Fruit fly (Drosophila melanogaster) whole organism, embryonic: ENCODE results near the gene CG33107.

ENCODE experiments used
- Ada2b ChIP-seq: fragments of 200-800 bp; sonication (Bioruptor generic); IDR thresholded peaks from 2 replicates; pipeline ENCODE4 v1.3.6; 2022; ENCODE audit warnings: missing biosample characterization, missing genetic modification characterization
- BEAF-32 ChIP-seq: fragments of 200-800 bp; sonication (Bioruptor generic); optimal IDR thresholded peaks from 3 replicates; lab custom pipeline; 2017; ENCODE audit warnings: missing biosample characterization, missing genetic modification characterization, mild to moderate bottlenecking, moderate library complexity, missing genetic modification reagents
- Bgb ChIP-seq: fragments of 200-800 bp; sonication (Bioruptor generic); IDR thresholded peaks from 2 replicates; pipeline ENCODE4 v1.3.6; 2022; ENCODE audit warnings: missing biosample characterization, missing genetic modification characterization; ENCODE audit not compliant: partially characterized antibody
- CG11504 ChIP-seq: fragments of 200-800 bp; sonication (Bioruptor generic); optimal IDR thresholded peaks from 3 replicates; lab custom pipeline; 2019; ENCODE audit warnings: missing biosample characterization, mild to moderate bottlenecking, missing genetic modification characterization, moderate library complexity
- CG13287 ChIP-seq: fragments of 200-800 bp; sonication (Bioruptor generic); IDR thresholded peaks from 2 replicates; pipeline ENCODE4 v1.3.6; 2022; ENCODE audit warnings: missing biosample characterization, missing genetic modification characterization; ENCODE audit not compliant: partially characterized antibody
- CG14710 ChIP-seq: fragments of 200-800 bp; sonication (Bioruptor generic); optimal IDR thresholded peaks from 3 replicates; lab custom pipeline; 2019; ENCODE audit warnings: missing biosample characterization, mild to moderate bottlenecking, missing genetic modification characterization, moderate library complexity
- CG1603 ChIP-seq: fragments of 200-800 bp; sonication (Bioruptor generic); optimal IDR thresholded peaks from 2 replicates; lab custom pipeline; 2019; ENCODE audit warnings: missing biosample characterization, mild to moderate bottlenecking, missing genetic modification characterization, moderate library complexity
- CG2129 ChIP-seq: fragments of 200-800 bp; sonication (Bioruptor generic); IDR thresholded peaks from 2 replicates; pipeline ENCODE4 v1.3.6; 2022; ENCODE audit warnings: missing biosample characterization, missing genetic modification characterization; ENCODE audit not compliant: partially characterized antibody
- CG2202 ChIP-seq: fragments of 200-800 bp; sonication (Bioruptor generic); optimal IDR thresholded peaks from 2 replicates; lab custom pipeline; 2018; ENCODE audit warnings: missing biosample characterization, mild to moderate bottlenecking, missing genetic modification characterization
- CG7745 ChIP-seq: fragments of 200-800 bp; sonication (Bioruptor generic); optimal IDR thresholded peaks from 2 replicates; lab custom pipeline; 2018; ENCODE audit warnings: missing biosample characterization, mild to moderate bottlenecking, missing genetic modification characterization, moderate library complexity
- CG7963 ChIP-seq: fragments of 200-800 bp; sonication (Bioruptor generic); IDR thresholded peaks from 3 replicates; pipeline ENCODE4 v1.3.6; 2022; ENCODE audit warnings: missing biosample characterization, missing genetic modification characterization; ENCODE audit not compliant: partially characterized antibody
- CG8924 ChIP-seq: fragments of 200-800 bp; optimal IDR thresholded peaks from 3 replicates; lab custom pipeline; 2019; ENCODE audit warnings: missing biosample characterization, mild to moderate bottlenecking, missing genetic modification characterization, moderate library complexity
- CG9797 ChIP-seq: fragments of 200-800 bp; sonication (Bioruptor generic); optimal IDR thresholded peaks from 3 replicates; lab custom pipeline; 2018; ENCODE audit warnings: missing biosample characterization, mild to moderate bottlenecking, missing genetic modification characterization
- CoRest ChIP-seq: fragments of 200-800 bp; sonication (Bioruptor generic); optimal IDR thresholded peaks from 3 replicates; lab custom pipeline; 2018; ENCODE audit warnings: missing biosample characterization, mild to moderate bottlenecking, missing genetic modification characterization, moderate library complexity
- Dbx ChIP-seq: fragments of 200-800 bp; sonication (Bioruptor generic); IDR thresholded peaks from 3 replicates; pipeline ENCODE4 v1.3.6; 2022; ENCODE audit warnings: missing biosample characterization, missing genetic modification characterization
- Dip2 ChIP-seq: fragments of 200-800 bp; sonication (Bioruptor generic); IDR thresholded peaks from 2 replicates; pipeline ENCODE4 v1.3.6; 2022; ENCODE audit warnings: missing biosample characterization, missing genetic modification characterization
- Dll ChIP-seq: fragments of 200-800 bp; sonication (Bioruptor generic); IDR thresholded peaks from 4 replicates; pipeline ENCODE4 v1.3.6; 2022; ENCODE audit warnings: missing biosample characterization, missing genetic modification characterization; ENCODE audit not compliant: partially characterized antibody
- Dp ChIP-seq: fragments of 200-800 bp; sonication (Bioruptor generic); optimal IDR thresholded peaks from 2 replicates; lab custom pipeline; 2018; ENCODE audit warnings: missing biosample characterization, mild to moderate bottlenecking, missing genetic modification characterization, moderate library complexity
- E2f2 ChIP-seq: fragments of 200-800 bp; sonication (Bioruptor generic); IDR thresholded peaks from 2 replicates; pipeline ENCODE4 v1.3.6; 2022; ENCODE audit warnings: missing biosample characterization, missing genetic modification characterization
- ERR ChIP-seq: fragments of 200-800 bp; sonication (Bioruptor generic); optimal IDR thresholded peaks from 2 replicates; lab custom pipeline; 2016; ENCODE audit warnings: missing biosample characterization, missing genetic modification characterization
- Ets97D ChIP-seq: fragments of 200-800 bp; sonication (Bioruptor generic); optimal IDR thresholded peaks from 3 replicates; lab custom pipeline; 2016; ENCODE audit warnings: missing biosample characterization, missing genetic modification characterization
- Hmr ChIP-seq: fragments of 200-800 bp; sonication (Bioruptor generic); optimal IDR thresholded peaks from 3 replicates; lab custom pipeline; 2017; ENCODE audit warnings: mild to moderate bottlenecking, missing biosample characterization, missing genetic modification reagents, missing genetic modification characterization
- MBD-R2 ChIP-seq: fragments of 200-800 bp; sonication (Bioruptor generic); IDR thresholded peaks from 2 replicates; pipeline ENCODE4 v1.3.6; 2022; ENCODE audit warnings: missing biosample characterization, missing genetic modification characterization
- MESR4 ChIP-seq: fragments of 200-800 bp; sonication (Bioruptor generic); optimal IDR thresholded peaks from 2 replicates; lab custom pipeline; 2018; ENCODE audit warnings: missing biosample characterization, mild to moderate bottlenecking, missing genetic modification characterization, moderate library complexity
- Max ChIP-seq: fragments of 200-800 bp; sonication (Bioruptor generic); optimal IDR thresholded peaks from 2 replicates; lab custom pipeline; 2016; ENCODE audit warnings: missing biosample characterization, mild to moderate bottlenecking, missing genetic modification characterization
- Med ChIP-seq: fragments of 200-800 bp; sonication (Bioruptor generic); peaks from one replicate; lab custom pipeline; 2016; ENCODE audit warnings: missing biosample characterization, missing genetic modification characterization, mild to moderate bottlenecking, inconsistent platforms, moderate library complexity
- Scr ChIP-seq: fragments of 200-800 bp; sonication (Bioruptor generic); IDR thresholded peaks from 2 replicates; pipeline ENCODE4 v1.3.6; 2022; ENCODE audit warnings: missing biosample characterization, missing genetic modification characterization; ENCODE audit not compliant: partially characterized antibody
- Sox100B ChIP-seq: fragments of 200-800 bp; sonication (Bioruptor generic); optimal IDR thresholded peaks from 3 replicates; lab custom pipeline; 2018; ENCODE audit warnings: missing biosample characterization, mild to moderate bottlenecking, missing genetic modification characterization
- bbx ChIP-seq: fragments of 200-800 bp; sonication (Bioruptor generic); IDR thresholded peaks from 2 replicates; pipeline ENCODE4 v1.3.6; 2022; ENCODE audit warnings: missing biosample characterization, missing genetic modification characterization; ENCODE audit not compliant: partially characterized antibody
- cad ChIP-seq: fragments of >200 bp; optimal IDR thresholded peaks from 2 replicates; lab custom pipeline; 2017; ENCODE audit warnings: missing biosample characterization, missing genetic modification characterization
- chinmo ChIP-seq: fragments of 200-800 bp; sonication (Bioruptor generic); IDR thresholded peaks from 4 replicates; pipeline ENCODE4 v1.3.6; 2022; ENCODE audit warnings: missing biosample characterization, missing genetic modification characterization; ENCODE audit not compliant: partially characterized antibody
- cwo ChIP-seq: fragments of 200-800 bp; sonication (Bioruptor generic); optimal IDR thresholded peaks from 3 replicates; lab custom pipeline; 2017; ENCODE audit warnings: missing biosample characterization, missing genetic modification characterization, mild to moderate bottlenecking, moderate library complexity, missing genetic modification reagents
- dm ChIP-seq: fragments of 200-800 bp; sonication (Bioruptor generic); optimal IDR thresholded peaks from 3 replicates; lab custom pipeline; 2016; ENCODE audit warnings: missing biosample characterization, missing genetic modification characterization
- dpn ChIP-seq, 2 experiments: fragments of 200-800 bp; sonication (Bioruptor generic); optimal IDR thresholded peaks; 3 replicates each; lab custom pipeline; 2016; ENCODE audit warnings: missing biosample characterization in 2 of 2, missing genetic modification characterization in 2 of 2
- ftz-f1 ChIP-seq: fragments of 200-800 bp; sonication (Bioruptor generic); optimal IDR thresholded peaks from 2 replicates; lab custom pipeline; 2016; ENCODE audit warnings: missing biosample characterization, missing genetic modification characterization
- gfzf ChIP-seq: fragments of 200-800 bp; sonication (Bioruptor generic); optimal IDR thresholded peaks from 2 replicates; lab custom pipeline; 2016; ENCODE audit warnings: missing biosample characterization, mild to moderate bottlenecking, missing genetic modification characterization, moderate library complexity
- mam ChIP-seq: fragments of 200-800 bp; sonication (Bioruptor generic); optimal IDR thresholded peaks from 3 replicates; lab custom pipeline; 2016; ENCODE audit warnings: missing biosample characterization, missing genetic modification characterization
- mld ChIP-seq: fragments of 200-800 bp; sonication (Bioruptor generic); IDR thresholded peaks from 3 replicates; pipeline ENCODE4 v1.3.6; 2022; ENCODE audit warnings: missing biosample characterization, missing genetic modification characterization; ENCODE audit not compliant: partially characterized antibody
- org-1 ChIP-seq: fragments of 200-800 bp; sonication (Bioruptor generic); optimal IDR thresholded peaks from 2 replicates; lab custom pipeline; 2017; ENCODE audit warnings: missing biosample characterization, missing genetic modification characterization
- pzg ChIP-seq: fragments of 200-800 bp; sonication (Bioruptor generic); optimal IDR thresholded peaks from 3 replicates; lab custom pipeline; 2018; ENCODE audit warnings: missing biosample characterization, mild to moderate bottlenecking, missing genetic modification characterization, moderate library complexity
- sna ChIP-seq: fragments of 200-800 bp; sonication (Bioruptor generic); IDR thresholded peaks from 2 replicates; pipeline ENCODE4 v1.3.6; 2022; ENCODE audit warnings: missing biosample characterization, missing genetic modification characterization; ENCODE audit not compliant: partially characterized antibody
- stc ChIP-seq: fragments of 200-800 bp; sonication (Bioruptor generic); IDR thresholded peaks from 2 replicates; pipeline ENCODE4 v1.3.6; 2022; ENCODE audit warnings: missing biosample characterization, missing genetic modification characterization
- vnd ChIP-seq: fragments of 200-800 bp; sonication (Bioruptor generic); IDR thresholded peaks from 3 replicates; pipeline ENCODE4 v1.3.6; 2022; ENCODE audit warnings: missing biosample characterization, missing genetic modification characterization; ENCODE audit not compliant: partially characterized antibody
- wor ChIP-seq: fragments of 200-800 bp; sonication (Bioruptor generic); IDR thresholded peaks from 2 replicates; pipeline ENCODE4 v1.3.6; 2022; ENCODE audit warnings: missing biosample characterization, missing genetic modification characterization
- zen ChIP-seq: fragments of 200-800 bp; sonication (Bioruptor generic); optimal IDR thresholded peaks from 3 replicates; lab custom pipeline; 2018; ENCODE audit warnings: missing biosample characterization, mild to moderate bottlenecking, missing genetic modification characterization, moderate library complexity

CG33107 gene

dm6 chr3R:22582981-22583380 lies 1.5 kb downstream of the CG33107 start, which contains the start of gene Dph5:
Dph5 (minus strand) TSS chr3R:22583225.
- TF ChIP-seq chinmo (GFP tag; lab: Robert Waterston, UW) (0 out of 4 replicates have a peak, but pooled peaks have one; percentile 7), sna (no peak), mld (GFP tag; lab: Robert Waterston, UW) (0 out of 3 replicates have a peak, but pooled peaks have one; percentile 30), org-1 (GFP tag; lab: Kevin White, UChicago) (no peak), Bgb (0 out of 2 replicates have a peak, but pooled peaks have one; percentile 9), dm (GFP tag; lab: Kevin White, UChicago) (peak; percentile 86), gfzf (GFP tag; lab: Kevin White, UChicago) (peak; percentile 83), Med (GFP tag; lab: Kevin White, UChicago) (peak; percentile 37), CG14710 (tag; lab: Kevin White, UChicago) (peak; percentile 0), CG7963 (GFP tag; lab: Robert Waterston, UW) (0 out of 3 replicates have a peak, but pooled peaks have one; percentile 23), Hmr (no peak), cwo (GFP tag; lab: Kevin White, UChicago) (peak; percentile 44), Max (GFP tag; lab: Kevin White, UChicago) (peak; percentile 52), ERR (no peak), Ets97D (GFP tag; lab: Kevin White, UChicago) (peak; percentile 7), CoRest (tag; lab: Kevin White, UChicago) (no peak), CG11504 (tag; lab: Kevin White, UChicago) (no peak), MBD-R2 (peak; percentile 60), zen (tag; lab: Kevin White, UChicago) (peak; percentile 5), CG1603 (peak; percentile 23), bbx (GFP tag; lab: Robert Waterston, UW) (peak; percentile 29; the same call in 1 of the 2 replicates), cad (GFP tag; lab: Kevin White, UChicago) (no peak), vnd (GFP tag; lab: Robert Waterston, UW) (no peak), Dip2 (GFP tag; lab: Robert Waterston, UW) (no peak), Dp (peak; percentile 87), wor (GFP tag; lab: Robert Waterston, UW) (no peak), CG13287 (peak; percentile 28; the same call in 1 of the 2 replicates), Dbx (GFP tag; lab: Robert Waterston, UW) (0 out of 3 replicates have a peak, but pooled peaks have one; percentile 12), CG2202 (tag; lab: Kevin White, UChicago) (no peak), BEAF-32 (GFP tag; lab: Kevin White, UChicago) (peak; percentile 12), stc (GFP tag; lab: Robert Waterston, UW) (no peak), CG2129 (GFP tag; lab: Robert Waterston, UW) (no peak), dpn (GFP tag; optimal IDR thresholded peaks at IDR 0.05; lab: Kevin White, UChicago) (no peak), Dll (GFP tag; lab: Robert Waterston, UW) (0 out of 4 replicates have a peak, but pooled peaks have one; percentile 11), CG9797 (GFP tag; lab: Kevin White, UChicago) (peak; percentile 55), Sox100B (GFP tag; lab: Kevin White, UChicago) (no peak), CG7745 (tag; lab: Kevin White, UChicago) (no peak), CG8924 (tag; lab: Kevin White, UChicago) (no peak), MESR4 (GFP tag; lab: Kevin White, UChicago) (peak; percentile 70), Ada2b (no peak), mam (GFP tag; lab: Kevin White, UChicago) (no peak), pzg (GFP tag; lab: Kevin White, UChicago) (peak; percentile 61), ftz-f1 (peak; percentile 98), E2f2 (GFP tag; lab: Robert Waterston, UW) (peak; percentile 92), Scr (GFP tag; lab: Robert Waterston, UW) (peak; percentile 18; the same call in 1 of the 2 replicates)
